Worm (Caenorhabditis elegans): ENCODE results near the gene srg-8.

The srg-8 gene

ce11 chrIII:6215943-6216342, 38.7 kb downstream of the srg-8 start (continued):
- peak; percentile 83 for TF ChIP-seq nhr-48 (tag; optimal IDR thresholded peaks at IDR 0.05)
- TF ChIP-seq F26F4.8 (GFP tag; conservative IDR thresholded peaks at IDR 0.05) = no peak
- no peak for TF ChIP-seq sdz-12 (GFP tag; optimal IDR thresholded peaks at IDR 0.05)
- no peak for TF ChIP-seq aly-2 (tag; optimal IDR thresholded peaks at IDR 0.05)
- no peak for TF ChIP-seq nhr-77 (tag; optimal IDR thresholded peaks at IDR 0.05)
- no peak for TF ChIP-seq arid-1 (GFP tag; conservative IDR thresholded peaks at IDR 0.05)

ce11 chrIII:6215476-6215875, 39.2 kb downstream of the srg-8 start, which contains the start of gene C23G10.11:
Gene C23G10.11 (minus strand): TSS chrIII:6215576.
- TF ChIP-seq nhr-28 (tag; optimal IDR thresholded peaks at IDR 0.05) (peak; percentile 12), egl-27 (tag; optimal IDR thresholded peaks at IDR 0.05) (no peak)

ce11 chrIII:6213915-6214314, 40.7 kb downstream of the srg-8 start, which contains the start of gene C23G10.10:
Gene C23G10.10 (minus strand): TSS chrIII:6214015.
- TF ChIP-seq spr-1 (tag; optimal IDR thresholded peaks at IDR 0.05) (no peak), daf-19 (GFP tag; conservative IDR thresholded peaks at IDR 0.05) (no peak), ama-1 (optimal IDR thresholded peaks at IDR 0.05) (no peak)

ce11 chrIII:6210215-6210822, 44.3 kb downstream of the srg-8 start:
- 0 out of 2 replicates have a peak, but pooled peaks have one; percentile 33 for TF ChIP-seq mdt-29 (GFP tag; IDR thresholded peaks at IDR 0.05)
- no peak for TF ChIP-seq dmd-6 (GFP tag; IDR thresholded peaks at IDR 0.05)
- no peak for TF ChIP-seq vab-7 (GFP tag; IDR thresholded peaks at IDR 0.05)
- TF ChIP-seq mes-2 (tag; optimal IDR thresholded peaks at IDR 0.05; ENCODE audit: poor library complexity, severe bottlenecking) = no peak
- TF ChIP-seq nhr-48 (tag; optimal IDR thresholded peaks at IDR 0.05) = no peak
- peak; percentile 4 for TF ChIP-seq unc-130 (GFP tag; optimal IDR thresholded peaks at IDR 0.05)
- no peak for TF ChIP-seq F37D6.2 (tag; optimal IDR thresholded peaks at IDR 0.05)
- TF ChIP-seq saeg-2 (GFP tag; IDR thresholded peaks at IDR 0.05) = no peak
- TF ChIP-seq snpc-4 (tag; optimal IDR thresholded peaks at IDR 0.05) = peak; percentile 13
- TF ChIP-seq T20F7.1 (GFP tag; optimal IDR thresholded peaks at IDR 0.05) = no peak
- no peak for TF ChIP-seq F10B5.3 (tag; optimal IDR thresholded peaks at IDR 0.05)
- TF ChIP-seq lin-13 (GFP tag; optimal IDR thresholded peaks at IDR 0.05) = no peak
- TF ChIP-seq zip-11 (GFP tag; IDR thresholded peaks at IDR 0.05) = no peak
- TF ChIP-seq madf-9 (GFP tag; conservative IDR thresholded peaks at IDR 0.05) = no peak
- TF ChIP-seq F49E8.2 (tag; optimal IDR thresholded peaks at IDR 0.05; ENCODE audit: borderline replicate concordance) = peak; percentile 79
- no peak for TF ChIP-seq ztf-7 (tag; optimal IDR thresholded peaks at IDR 0.05)

ce11 chrIII:6208984-6209383, 45.7 kb downstream of the srg-8 start, which contains the start of gene C23G10.1:
Gene C23G10.1 (plus strand): TSS chrIII:6209284.
- TF ChIP-seq pha-4 (GFP tag; IDR thresholded peaks at IDR 0.05) = no peak
- no peak for TF ChIP-seq pha-4 (tag; optimal IDR thresholded peaks at IDR 0.05)
- TF ChIP-seq F49E8.2 (tag; optimal IDR thresholded peaks at IDR 0.05; ENCODE audit: borderline replicate concordance) = no peak
- no peak for TF ChIP-seq ces-1 (GFP tag; optimal IDR thresholded peaks at IDR 0.05)
- TF ChIP-seq lin-38 (GFP tag; IDR thresholded peaks at IDR 0.05) = no peak
- TF ChIP-seq arid-1 (GFP tag; conservative IDR thresholded peaks at IDR 0.05) = no peak
- TF ChIP-seq nhr-111 (GFP tag; optimal IDR thresholded peaks at IDR 0.05) = no peak
- no peak for TF ChIP-seq tag-97 (GFP tag; IDR thresholded peaks at IDR 0.05)
- no peak for TF ChIP-seq zip-2 (tag; optimal IDR thresholded peaks at IDR 0.05)
- TF ChIP-seq dmd-6 (GFP tag; IDR thresholded peaks at IDR 0.05) = no peak
- no peak for TF ChIP-seq ZK546.5 (tag; optimal IDR thresholded peaks at IDR 0.05)
- TF ChIP-seq saeg-2 (GFP tag; IDR thresholded peaks at IDR 0.05) = no peak
- no peak for TF ChIP-seq duxl-1 (tag; optimal IDR thresholded peaks at IDR 0.05; ENCODE audit: poor library complexity)

All from whole organism, L4 larva.